Worm (Caenorhabditis elegans) whole organism, mixed stage, embryonic: Measurements from ENCODE around the gene scav-2.

Experiments used
- M03D4.4 ChIP-seq: sonication (generic microtip); optimal IDR thresholded peaks from 2 replicates; lab custom pipeline; 2017; ENCODE audit warnings: mild to moderate bottlenecking, missing genetic modification characterization, missing compliant biosample characterization
- bed-3 ChIP-seq: fragments of 200-800 bp; sonication (Bioruptor generic); optimal IDR thresholded peaks from 3 replicates; lab custom pipeline; 2018; ENCODE audit warnings: mild to moderate bottlenecking, missing genetic modification characterization, moderate library complexity, missing compliant biosample characterization
- blmp-1 ChIP-seq: fragments of 150-350 bp; optimal IDR thresholded peaks from 2 replicates; lab custom pipeline; 2014; ENCODE audit warnings: missing biosample characterization, missing genetic modification characterization
- ceh-39 ChIP-seq: fragments of 150-350 bp; optimal IDR thresholded peaks from 2 replicates; lab custom pipeline; 2014; ENCODE audit warnings: missing biosample characterization, missing genetic modification characterization
- ceh-43 ChIP-seq: fragments of 200-800 bp; sonication (Bioruptor generic); optimal IDR thresholded peaks from 2 replicates; lab custom pipeline; 2018; ENCODE audit warnings: mild to moderate bottlenecking, missing genetic modification characterization, moderate library complexity, missing compliant biosample characterization
- ceh-83 ChIP-seq: fragments of 200-800 bp; sonication (Bioruptor generic); optimal IDR thresholded peaks from 2 replicates; lab custom pipeline; 2018; ENCODE audit warnings: mild to moderate bottlenecking, missing genetic modification characterization, missing compliant biosample characterization
- ces-1 ChIP-seq: fragments of 150-350 bp; optimal IDR thresholded peaks from 2 replicates; lab custom pipeline; 2014; ENCODE audit warnings: missing biosample characterization, missing genetic modification reagents, missing genetic modification characterization
- cnd-1 ChIP-seq: fragments of 200-800 bp; sonication (Bioruptor generic); optimal IDR thresholded peaks from 2 replicates; lab custom pipeline; 2018; ENCODE audit warnings: mild to moderate bottlenecking, missing genetic modification characterization, missing compliant biosample characterization
- drap-1 ChIP-seq: fragments of 200-800 bp; sonication (Bioruptor generic); optimal IDR thresholded peaks from 3 replicates; lab custom pipeline; 2018; ENCODE audit warnings: mild to moderate bottlenecking, missing genetic modification characterization, missing compliant biosample characterization
- elt-1 ChIP-seq: sonication (generic microtip); optimal IDR thresholded peaks from 2 replicates; lab custom pipeline; 2017; ENCODE audit warnings: missing genetic modification characterization, mild to moderate bottlenecking, missing compliant biosample characterization, antibody characterized with exemption, moderate library complexity, borderline replicate concordance; ENCODE audit not compliant: insufficient read depth
- elt-3 ChIP-seq: fragments of 150-350 bp; optimal IDR thresholded peaks from 2 replicates; lab custom pipeline; 2014; ENCODE audit warnings: missing biosample characterization, missing genetic modification characterization
- flh-1 ChIP-seq: fragments of 200-800 bp; sonication (Bioruptor generic); optimal IDR thresholded peaks from 2 replicates; lab custom pipeline; 2018; ENCODE audit warnings: mild to moderate bottlenecking, missing genetic modification characterization, moderate library complexity, missing compliant biosample characterization
- ham-2 ChIP-seq: fragments of 200-800 bp; sonication (Bioruptor generic); optimal IDR thresholded peaks from 2 replicates; lab custom pipeline; 2018; ENCODE audit warnings: mild to moderate bottlenecking, missing genetic modification characterization, missing compliant biosample characterization
- hlh-1 ChIP-seq: fragments of 150-350 bp; optimal IDR thresholded peaks from 2 replicates; lab custom pipeline; 2014; ENCODE audit warnings: missing biosample characterization, missing genetic modification reagents, missing genetic modification characterization
- lin-13 ChIP-seq: fragments of 150-350 bp; optimal IDR thresholded peaks from 2 replicates; lab custom pipeline; 2014; ENCODE audit warnings: missing biosample characterization, missing genetic modification characterization
- lin-32 ChIP-seq: fragments of 200-800 bp; sonication (Bioruptor generic); optimal IDR thresholded peaks from 2 replicates; lab custom pipeline; 2018; ENCODE audit warnings: mild to moderate bottlenecking, missing genetic modification characterization, missing compliant biosample characterization
- lsy-2 ChIP-seq: fragments of 150-350 bp; optimal IDR thresholded peaks from 2 replicates; lab custom pipeline; 2014; ENCODE audit warnings: missing biosample characterization, missing genetic modification characterization
- mab-5 ChIP-seq: fragments of 150-350 bp; optimal IDR thresholded peaks from 2 replicates; lab custom pipeline; 2014; ENCODE audit warnings: missing biosample characterization, missing genetic modification characterization
- mep-1 ChIP-seq: fragments of 150-350 bp; optimal IDR thresholded peaks from 2 replicates; lab custom pipeline; 2017; ENCODE audit warnings: missing biosample characterization, missing genetic modification reagents, missing genetic modification characterization, inconsistent platforms
- mls-2 ChIP-seq: sonication (generic microtip); optimal IDR thresholded peaks from 2 replicates; lab custom pipeline; 2016; ENCODE audit warnings: mild to moderate bottlenecking, missing genetic modification characterization, moderate library complexity, missing compliant biosample characterization
- nhr-12 ChIP-seq: fragments of 150-350 bp; optimal IDR thresholded peaks from 2 replicates; lab custom pipeline; 2014; ENCODE audit warnings: missing biosample characterization, missing genetic modification characterization
- nhr-2 ChIP-seq: fragments of 150-350 bp; optimal IDR thresholded peaks from 2 replicates; lab custom pipeline; 2014; ENCODE audit warnings: missing biosample characterization, missing genetic modification characterization
- nhr-237 ChIP-seq: fragments of 150-350 bp; optimal IDR thresholded peaks from 2 replicates; lab custom pipeline; 2014; ENCODE audit warnings: missing biosample characterization, missing genetic modification characterization
- nhr-76 ChIP-seq: sonication (generic microtip); optimal IDR thresholded peaks from 2 replicates; lab custom pipeline; 2017; ENCODE audit warnings: missing biosample characterization, missing genetic modification characterization
- pha-4 ChIP-seq: fragments of 150-350 bp; optimal IDR thresholded peaks from 2 replicates; lab custom pipeline; 2018; ENCODE audit warnings: missing biosample characterization, missing genetic modification reagents, missing genetic modification characterization
- sem-2 ChIP-seq: fragments of 200-800 bp; sonication (Bioruptor generic); optimal IDR thresholded peaks from 2 replicates; lab custom pipeline; 2018; ENCODE audit warnings: mild to moderate bottlenecking, missing genetic modification characterization, missing compliant biosample characterization
- snpc-4 ChIP-seq: fragments of 150-350 bp; optimal IDR thresholded peaks from 2 replicates; lab custom pipeline; 2014; ENCODE audit warnings: missing biosample characterization, missing genetic modification characterization
- sptf-1 ChIP-seq: sonication (generic microtip); optimal IDR thresholded peaks from 2 replicates; lab custom pipeline; 2017; ENCODE audit warnings: mild to moderate bottlenecking, missing genetic modification characterization, moderate library complexity, missing compliant biosample characterization
- tbx-8 ChIP-seq: fragments of 200-800 bp; sonication (Bioruptor generic); optimal IDR thresholded peaks from 2 replicates; lab custom pipeline; 2018; ENCODE audit warnings: mild to moderate bottlenecking, missing genetic modification characterization, moderate library complexity, missing compliant biosample characterization
- unc-120 ChIP-seq: sonication (generic microtip); optimal IDR thresholded peaks from 2 replicates; lab custom pipeline; 2017; ENCODE audit warnings: missing genetic modification characterization, missing compliant biosample characterization; ENCODE audit not compliant: poor library complexity, severe bottlenecking
- unc-39 ChIP-seq: fragments of 150-350 bp; optimal IDR thresholded peaks from 2 replicates; lab custom pipeline; 2014; ENCODE audit warnings: missing biosample characterization, missing genetic modification characterization
- zip-8 ChIP-seq: fragments of 150-350 bp; optimal IDR thresholded peaks from 2 replicates; lab custom pipeline; 2014; ENCODE audit warnings: missing biosample characterization, missing genetic modification characterization
- ztf-11 ChIP-seq: fragments of 150-350 bp; optimal IDR thresholded peaks from 2 replicates; lab custom pipeline; 2014; ENCODE audit warnings: missing biosample characterization, missing genetic modification characterization

scav-2 gene

ce11 chrIII:13546537-13546936 is 8.6 kb downstream of the scav-2 start, which contains the start of gene Y76A2B.4:
TSS of gene Y76A2B.4 (minus strand) at chrIII:13546777.
- TF ChIP-seq unc-120 (tag; lab: Kevin White, UChicago) (no peak), cnd-1 (no peak), elt-1 (tag; lab: Kevin White, UChicago) (no peak), tbx-8 (GFP tag; lab: Kevin White, UChicago) (no peak), ztf-11 (tag; lab: Kevin White, UChicago) (no peak), lin-32 (GFP tag; lab: Kevin White, UChicago) (no peak), pha-4 (tag; lab: Kevin White, UChicago) (no peak), lin-13 (tag; lab: Kevin White, UChicago) (no peak), sptf-1 (tag; lab: Kevin White, UChicago) (no peak), hlh-1 (tag; lab: Kevin White, UChicago) (no peak), M03D4.4 (tag; lab: Kevin White, UChicago) (no peak), nhr-76 (no peak), lsy-2 (tag; lab: Kevin White, UChicago) (no peak), ceh-39 (tag; lab: Kevin White, UChicago) (no peak)

- TF ChIP-seq blmp-1 (tag; lab: Kevin White, UChicago), result no peak
- TF ChIP-seq drap-1 (GFP tag; lab: Kevin White, UChicago), result no peak
- TF ChIP-seq flh-1 (GFP tag; lab: Kevin White, UChicago), result no peak
- no peak for TF ChIP-seq bed-3 (GFP tag; lab: Kevin White, UChicago)
- TF ChIP-seq elt-3 (tag; lab: Kevin White, UChicago), result no peak
- no peak for TF ChIP-seq unc-120 (tag; lab: Kevin White, UChicago)
- TF ChIP-seq ceh-83 (GFP tag; lab: Kevin White, UChicago), result no peak
- TF ChIP-seq ceh-39 (tag; lab: Kevin White, UChicago), result no peak
- no peak for TF ChIP-seq sptf-1 (tag; lab: Kevin White, UChicago)
- no peak for TF ChIP-seq nhr-12 (tag; lab: Kevin White, UChicago)
- no peak for TF ChIP-seq tbx-8 (GFP tag; lab: Kevin White, UChicago)
- no peak for TF ChIP-seq elt-1 (tag; lab: Kevin White, UChicago)
- no peak for TF ChIP-seq ztf-11 (tag; lab: Kevin White, UChicago)
- TF ChIP-seq hlh-1 (tag; lab: Kevin White, UChicago), result no peak
- TF ChIP-seq snpc-4, result no peak
- TF ChIP-seq mab-5 (tag; lab: Kevin White, UChicago), result no peak
- TF ChIP-seq lsy-2 (tag; lab: Kevin White, UChicago), result no peak
- TF ChIP-seq sem-2, result no peak
- no peak for TF ChIP-seq zip-8 (tag; lab: Kevin White, UChicago)
These were observed 10.5 kb downstream of the scav-2 start for ce11 chrIII:13544593-13544992.

- TF ChIP-seq lsy-2 (tag; lab: Kevin White, UChicago) (no peak), flh-1 (GFP tag; lab: Kevin White, UChicago) (no peak), lin-32 (GFP tag; lab: Kevin White, UChicago) (no peak), M03D4.4 (tag; lab: Kevin White, UChicago) (no peak), mls-2 (tag; lab: Kevin White, UChicago) (no peak), nhr-12 (tag; lab: Kevin White, UChicago) (no peak), nhr-237 (tag; lab: Kevin White, UChicago) (no peak), ztf-11 (tag; lab: Kevin White, UChicago) (no peak), nhr-2 (tag; lab: Kevin White, UChicago) (no peak), ceh-43 (GFP tag; lab: Kevin White, UChicago) (no peak), elt-3 (tag; lab: Kevin White, UChicago) (no peak)
These were observed 11.7 kb downstream of the scav-2 start, which contains the start of gene acs-5 for ce11 chrIII:13543434-13543833. TSS of gene acs-5 (minus strand) at chrIII:13543534.

- TF ChIP-seq nhr-237 (tag; lab: Kevin White, UChicago) (no peak), cnd-1 (no peak), pha-4 (tag; lab: Kevin White, UChicago) (no peak), nhr-2 (tag; lab: Kevin White, UChicago) (no peak), sem-2 (no peak), unc-39 (tag; lab: Kevin White, UChicago) (no peak), elt-3 (tag; lab: Kevin White, UChicago) (no peak), mep-1 (tag; lab: Kevin White, UChicago) (no peak), ces-1 (no peak), mab-5 (tag; lab: Kevin White, UChicago) (no peak), ceh-83 (GFP tag; lab: Kevin White, UChicago) (no peak), tbx-8 (GFP tag; lab: Kevin White, UChicago) (no peak), lsy-2 (tag; lab: Kevin White, UChicago) (no peak), hlh-1 (tag; lab: Kevin White, UChicago) (no peak), mls-2 (tag; lab: Kevin White, UChicago) (no peak), ceh-43 (GFP tag; lab: Kevin White, UChicago) (no peak), elt-1 (tag; lab: Kevin White, UChicago) (no peak), blmp-1 (tag; lab: Kevin White, UChicago) (no peak), flh-1 (GFP tag; lab: Kevin White, UChicago) (no peak), ham-2 (no peak)
These were observed 12.7 kb downstream of the scav-2 start for ce11 chrIII:13542458-13542857.
